Worm (Caenorhabditis elegans): ENCODE data around the gene srr-1.

DNA sequence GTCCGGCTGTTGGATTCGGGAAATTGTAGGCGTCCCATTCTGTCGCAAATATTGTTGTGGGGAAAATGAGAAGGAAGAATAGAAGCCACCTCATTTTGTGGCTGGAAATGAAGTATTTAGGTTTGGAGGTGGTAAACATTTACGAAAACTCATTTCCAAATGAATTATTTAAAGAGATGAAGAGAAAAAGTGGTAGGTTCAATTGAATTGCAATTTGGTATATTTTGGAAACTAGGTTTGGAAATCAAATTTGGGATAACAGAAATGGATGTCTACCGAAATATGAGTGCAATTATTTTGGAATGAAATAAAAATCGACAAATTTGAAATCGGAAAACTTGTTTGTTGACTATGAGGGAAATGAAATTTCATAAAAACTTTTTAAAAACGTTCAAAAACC is 44.7 kb downstream of the srr-1 start, which contains the start of gene F15B9.10:
- TF ChIP-seq snpc-4 (tag; optimal IDR thresholded peaks at IDR 0.05), result no peak
- TF ChIP-seq unc-62 (GFP tag; optimal IDR thresholded peaks at IDR 0.05), result no peak
- no peak for TF ChIP-seq mep-1 (tag; optimal IDR thresholded peaks at IDR 0.05)
- no peak for TF ChIP-seq C04F5.9 (tag; optimal IDR thresholded peaks at IDR 0.05)
- no peak for TF ChIP-seq egl-27 (tag; optimal IDR thresholded peaks at IDR 0.05)
- no peak for TF ChIP-seq ceh-63 (GFP tag; optimal IDR thresholded peaks at IDR 0.05)
- TF ChIP-seq ztf-11 (tag; optimal IDR thresholded peaks at IDR 0.05), result no peak
- TF ChIP-seq xbp-1 (tag; optimal IDR thresholded peaks at IDR 0.05), result no peak
- TF ChIP-seq Y116A8C.19 (tag; optimal IDR thresholded peaks at IDR 0.05; ENCODE audit: borderline replicate concordance), result no peak
